Worm (Caenorhabditis elegans) whole organism, L4 larva: Measurements from ENCODE around the gene D1005.4.

Experiments used
- F44E2.7 ChIP-seq: fragments of 200-800 bp; sonication (Bioruptor generic); IDR thresholded peaks from 2 replicates; pipeline ENCODE4 v2.1.2; 2022; ENCODE audit warnings: missing genetic modification characterization, missing compliant biosample characterization
- R02D3.7 ChIP-seq: fragments of 150-350 bp; sonication (generic microtip); optimal IDR thresholded peaks from 3 replicates; lab custom pipeline; 2014; ENCODE audit warnings: missing biosample characterization, missing genetic modification characterization
- T26A8.4 ChIP-seq: fragments of 200-800 bp; sonication (Bioruptor generic); IDR thresholded peaks from 2 replicates; pipeline ENCODE4 v1.3.6; 2022; ENCODE audit warnings: missing genetic modification characterization, missing compliant biosample characterization
- Y5F2A.4 ChIP-seq: fragments of 200-800 bp; sonication (Bioruptor generic); optimal IDR thresholded peaks from 2 replicates; lab custom pipeline; 2018; ENCODE audit warnings: mild to moderate bottlenecking, missing genetic modification characterization, missing compliant biosample characterization
- Y75B8A.6 ChIP-seq: fragments of 200-800 bp; sonication (Bioruptor generic); IDR thresholded peaks from 2 replicates; pipeline ENCODE4 v1.3.6; 2022; ENCODE audit warnings: missing genetic modification reagents, missing genetic modification characterization, missing compliant biosample characterization
- ZK546.5 ChIP-seq, 2 experiments: sonication (generic microtip); optimal IDR thresholded peaks; 2 replicates each; lab custom pipeline; 2017; ENCODE audit warnings: missing biosample characterization in 2 of 2, missing genetic modification characterization in 2 of 2
- aha-1 ChIP-seq: fragments of 150-350 bp; peaks from one replicate; lab custom pipeline; 2014; ENCODE audit warnings: missing biosample characterization, missing genetic modification characterization
- ama-1 ChIP-seq: fragments of 150-350 bp; optimal IDR thresholded peaks from 2 replicates; lab custom pipeline; 2014; ENCODE audit warnings: inconsistent platforms, mixed read lengths
- attf-4 ChIP-seq: sonication (generic microtip); optimal IDR thresholded peaks from 3 replicates; lab custom pipeline; 2017; ENCODE audit warnings: missing biosample characterization, missing genetic modification characterization
- daf-16 ChIP-seq, 3 experiments: sonication (generic microtip); optimal IDR thresholded peaks; 2 replicates each; lab custom pipeline; 2016 to 2017; ENCODE audit warnings: missing genetic modification characterization in 3 of 3, missing genetic modification reagents in 3 of 3, mild to moderate bottlenecking in 2 of 3, missing compliant biosample characterization in 2 of 3, missing biosample characterization in 1 of 3, moderate library complexity in 1 of 3
- dpl-1 ChIP-seq: fragments of 150-350 bp; optimal IDR thresholded peaks from 2 replicates; lab custom pipeline; 2014; ENCODE audit warnings: missing biosample characterization, missing genetic modification reagents, missing genetic modification characterization
- fos-1 ChIP-seq: fragments of 150-350 bp; optimal IDR thresholded peaks from 2 replicates; lab custom pipeline; 2014; ENCODE audit warnings: missing biosample characterization, missing genetic modification characterization
- hif-1 ChIP-seq, 2 experiments: sonication (generic microtip); optimal IDR thresholded peaks; 2 replicates each; lab custom pipeline; 2016 to 2017; ENCODE audit warnings: missing compliant biosample characterization in 2 of 2, missing genetic modification characterization in 2 of 2, missing genetic modification reagents in 2 of 2, missing genotype in 2 of 2, mild to moderate bottlenecking in 1 of 2
- lim-7 ChIP-seq: fragments of 200-800 bp; sonication (Bioruptor generic); IDR thresholded peaks from 2 replicates; pipeline ENCODE4 v1.3.6; 2022; ENCODE audit warnings: missing genetic modification characterization, missing compliant biosample characterization
- lin-1 ChIP-seq: fragments of 200-800 bp; sonication (Bioruptor generic); IDR thresholded peaks from 2 replicates; pipeline ENCODE4 v1.3.6; 2022; ENCODE audit warnings: missing genetic modification reagents, missing genetic modification characterization, missing compliant biosample characterization
- lin-29 ChIP-seq: fragments of 200-800 bp; sonication (Bioruptor generic); IDR thresholded peaks from 2 replicates; pipeline ENCODE4 v1.3.6; 2022; ENCODE audit warnings: missing genetic modification reagents, missing genetic modification characterization, missing compliant biosample characterization
- lin-38 ChIP-seq: fragments of 200-800 bp; sonication (Bioruptor generic); IDR thresholded peaks from 2 replicates; pipeline ENCODE4 v1.3.6; 2022; ENCODE audit warnings: missing genetic modification reagents, missing genetic modification characterization, missing compliant biosample characterization
- lsy-2 ChIP-seq, 2 experiments: fragments of 150-350 bp in 1 of 2; sonication (generic microtip) in 1 of 2; optimal IDR thresholded peaks; 2 replicates each; lab custom pipeline; 2014 to 2017; ENCODE audit warnings: missing biosample characterization in 2 of 2, missing genetic modification characterization in 2 of 2
- mdl-1 ChIP-seq, 2 experiments: fragments of 150-350 bp in 1 of 2; sonication (generic microtip) in 1 of 2; optimal IDR thresholded peaks; 2 replicates each; lab custom pipeline; 2014 to 2017; ENCODE audit warnings: missing biosample characterization in 2 of 2, missing genetic modification characterization in 2 of 2
- mes-2 ChIP-seq: sonication (generic microtip); optimal IDR thresholded peaks from 2 replicates; lab custom pipeline; 2016; ENCODE audit warnings: missing genotype, mild to moderate bottlenecking, missing genetic modification characterization, missing compliant biosample characterization; ENCODE audit not compliant: poor library complexity, severe bottlenecking
- nhr-10 ChIP-seq: fragments of 150-350 bp; optimal IDR thresholded peaks from 2 replicates; lab custom pipeline; 2014; ENCODE audit warnings: missing biosample characterization, missing genetic modification characterization
- nhr-102 ChIP-seq: sonication (generic microtip); optimal IDR thresholded peaks from 2 replicates; lab custom pipeline; 2016; ENCODE audit warnings: mild to moderate bottlenecking, missing genetic modification characterization, moderate library complexity, missing compliant biosample characterization
- nhr-25 ChIP-seq: sonication (generic microtip); optimal IDR thresholded peaks from 2 replicates; lab custom pipeline; 2017; ENCODE audit warnings: missing genetic modification characterization, mild to moderate bottlenecking, missing compliant biosample characterization, antibody characterized with exemption, moderate library complexity, borderline replicate concordance; ENCODE audit not compliant: insufficient read depth
- nhr-28 ChIP-seq: fragments of 150-350 bp; optimal IDR thresholded peaks from 2 replicates; lab custom pipeline; 2014; ENCODE audit warnings: missing biosample characterization, missing genetic modification characterization
- nhr-48 ChIP-seq: sonication (generic microtip); optimal IDR thresholded peaks from 2 replicates; lab custom pipeline; 2016; ENCODE audit warnings: mild to moderate bottlenecking, missing genetic modification characterization, missing compliant biosample characterization
- nhr-6 ChIP-seq: fragments of 150-350 bp; optimal IDR thresholded peaks from 2 replicates; lab custom pipeline; 2014; ENCODE audit warnings: missing biosample characterization, missing genetic modification characterization
- nhr-77 ChIP-seq: fragments of 150-350 bp; optimal IDR thresholded peaks from 2 replicates; lab custom pipeline; 2014; ENCODE audit warnings: missing biosample characterization, missing genetic modification characterization
- php-3 ChIP-seq: fragments of 200-800 bp; sonication (Bioruptor generic); IDR thresholded peaks from 2 replicates; pipeline ENCODE4 v1.3.6; 2022; ENCODE audit warnings: missing genetic modification reagents, missing genetic modification characterization, missing compliant biosample characterization
- saeg-2 ChIP-seq: fragments of 200-800 bp; sonication (Bioruptor generic); IDR thresholded peaks from 2 replicates; pipeline ENCODE4 v1.3.6; 2022; ENCODE audit warnings: missing genetic modification reagents, missing genetic modification characterization, missing compliant biosample characterization
- set-16 ChIP-seq: fragments of 200-800 bp; sonication (Bioruptor generic); IDR thresholded peaks from 2 replicates; pipeline ENCODE4 v1.3.6; 2022; ENCODE audit warnings: missing genetic modification reagents, missing genetic modification characterization, missing compliant biosample characterization
- spr-3 ChIP-seq: fragments of 200-800 bp; sonication (Bioruptor generic); optimal IDR thresholded peaks from 2 replicates; lab custom pipeline; 2018; ENCODE audit warnings: mild to moderate bottlenecking, missing genetic modification characterization, missing compliant biosample characterization
- unc-62 ChIP-seq, 3 experiments: fragments of 150-350 bp in 1 of 3; sonication (generic microtip); optimal IDR thresholded peaks in 2 of 3; peaks in 1 of 3; 1 replicate in 1 of 3; 2 replicates in 2 of 3; lab custom pipeline; 2014 to 2017; ENCODE audit warnings: missing biosample characterization in 3 of 3, missing genetic modification characterization in 3 of 3, missing genetic modification reagents in 3 of 3, missing genotype in 1 of 3
- vab-7 ChIP-seq: fragments of 200-800 bp; sonication (Bioruptor generic); IDR thresholded peaks from 2 replicates; pipeline ENCODE4 v1.3.6; 2022; ENCODE audit warnings: missing genetic modification reagents, missing genetic modification characterization, missing compliant biosample characterization
- zfp-2 ChIP-seq: sonication (generic microtip); optimal IDR thresholded peaks from 2 replicates; lab custom pipeline; 2016; ENCODE audit warnings: mild to moderate bottlenecking, missing genetic modification characterization, missing compliant biosample characterization
- zfp-3 ChIP-seq: fragments of 200-800 bp; sonication (Bioruptor generic); conservative IDR thresholded peaks from 2 replicates; pipeline ENCODE4 v1.3.6; 2022; ENCODE audit warnings: missing genetic modification reagents, missing genetic modification characterization, missing compliant biosample characterization

Gene D1005.4

ce11 chrX:1517519-1517918 lies 31.9 kb upstream of the D1005.4 start:
- TF ChIP-seq ZK546.5 (tag; optimal IDR thresholded peaks at IDR 0.05; lab: Kevin White, UChicago) (no peak), nhr-48 (tag; lab: Kevin White, UChicago) (no peak), attf-4 (tag; lab: Kevin White, UChicago) (no peak), saeg-2 (GFP tag; lab: Robert Waterston, UW) (no peak), set-16 (GFP tag; lab: Robert Waterston, UW) (peak; percentile 40; the same call in 1 of the 2 replicates), aha-1 (tag; lab: Kevin White, UChicago) (peak; percentile 94)

ce11 chrX:1516574-1516973 lies 31.0 kb upstream of the D1005.4 start:
- TF ChIP-seq aha-1 (tag; lab: Kevin White, UChicago) (peak; percentile 68), unc-62 (GFP tag; optimal IDR thresholded peaks at IDR 0.05 in 1 of 2; lab: Kevin White, UChicago) (peak in 1 of 2 experiments; percentile 81), unc-62 (tag; optimal IDR thresholded peaks at IDR 0.05; lab: Kevin White, UChicago) (no peak), R02D3.7 (tag; lab: Kevin White, UChicago) (no peak)
- TF ChIP-seq, all 104 proteins: peak for 2

ce11 chrX:1513153-1513552 lies 27.5 kb upstream of the D1005.4 start:
- TF ChIP-seq set-16 (GFP tag; lab: Robert Waterston, UW) (peak; percentile 19; the same call in 1 of the 2 replicates), lim-7 (GFP tag; lab: Robert Waterston, UW) (0 out of 2 replicates have a peak, but pooled peaks have one; percentile 35), zfp-2 (tag; lab: Kevin White, UChicago) (no peak), aha-1 (tag; lab: Kevin White, UChicago) (peak; percentile 97)

- TF ChIP-seq aha-1 (tag; lab: Kevin White, UChicago) (peak; percentile 48), set-16 (GFP tag; lab: Robert Waterston, UW) (peak; percentile 80), lin-38 (no peak), nhr-102 (no peak)
Observed at ce11 chrX:1512307-1512706, 26.7 kb upstream of the D1005.4 start.

ce11 chrX:1508910-1509309 lies 23.3 kb upstream of the D1005.4 start:
- TF ChIP-seq set-16 (GFP tag; lab: Robert Waterston, UW), result peak; percentile 90

- peak; percentile 53; the same call in 1 of the 2 replicates for TF ChIP-seq vab-7
- TF ChIP-seq lin-38, result 0 out of 2 replicates have a peak, but pooled peaks have one; percentile 8
Observed at ce11 chrX:1508507-1508906, 22.9 kb upstream of the D1005.4 start.

ce11 chrX:1504529-1505080 lies 19.0 kb upstream of the D1005.4 start:
- TF ChIP-seq Y5F2A.4 (GFP tag; lab: Kevin White, UChicago) (no peak), fos-1 (tag; lab: Kevin White, UChicago) (peak; percentile 53), mes-2 (tag; lab: Kevin White, UChicago) (peak; percentile 32), nhr-102 (peak; percentile 84), zfp-3 (GFP tag; lab: Robert Waterston, UW) (no peak), F44E2.7 (no peak), nhr-77 (tag; lab: Kevin White, UChicago) (peak; percentile 27), nhr-28 (tag; lab: Kevin White, UChicago) (peak; percentile 97), nhr-10 (tag; lab: Kevin White, UChicago) (peak; percentile 82), T26A8.4 (GFP tag; lab: Robert Waterston, UW) (0 out of 2 replicates have a peak, but pooled peaks have one; percentile 56), nhr-25 (peak; percentile 45), nhr-48 (tag; lab: Kevin White, UChicago) (peak; percentile 76), php-3 (GFP tag; lab: Robert Waterston, UW) (peak; percentile 75), ama-1 (peak; percentile 99), lin-1 (peak; percentile 57; the same call in 1 of the 2 replicates), spr-3 (peak; percentile 19), Y75B8A.6 (GFP tag; lab: Robert Waterston, UW) (peak; percentile 54; the same call in 1 of the 2 replicates), lsy-2 (tag; optimal IDR thresholded peaks at IDR 0.05; lab: Kevin White, UChicago) (peak; percentile 67 to 69), nhr-6 (tag; lab: Kevin White, UChicago) (peak; percentile 68), daf-16 (GFP tag; optimal IDR thresholded peaks at IDR 0.05; lab: Kevin White, UChicago) (peak; percentile 41 to 98), daf-16 (tag; optimal IDR thresholded peaks at IDR 0.05; lab: Kevin White, UChicago) (peak; percentile 100), dpl-1 (peak; percentile 18), aha-1 (tag; lab: Kevin White, UChicago) (peak; percentile 100), hif-1 (tag; optimal IDR thresholded peaks at IDR 0.05; lab: Kevin White, UChicago) (peak; percentile 86 to 98), vab-7 (no peak), saeg-2 (GFP tag; lab: Robert Waterston, UW) (peak; percentile 41), lin-29 (GFP tag; lab: Robert Waterston, UW) (0 out of 2 replicates have a peak, but pooled peaks have one; percentile 8), mdl-1 (tag; optimal IDR thresholded peaks at IDR 0.05; lab: Kevin White, UChicago) (peak; percentile 82 to 84)
